Fruit fly (Drosophila melanogaster) whole organism, embryonic: Measurements from ENCODE around the gene spg.

Source experiments
- Atf6 ChIP-seq: fragments of 200-800 bp; sonication (Bioruptor generic); IDR thresholded peaks from 2 replicates; pipeline ENCODE4 v1.3.6; 2022; ENCODE audit warnings: missing biosample characterization, missing genetic modification characterization
- BEAF-32 ChIP-seq: fragments of 200-800 bp; sonication (Bioruptor generic); optimal IDR thresholded peaks from 3 replicates; lab custom pipeline; 2017; ENCODE audit warnings: missing biosample characterization, missing genetic modification characterization, mild to moderate bottlenecking, moderate library complexity, missing genetic modification reagents
- BtbVII ChIP-seq: fragments of 200-800 bp; sonication (Bioruptor generic); optimal IDR thresholded peaks from 3 replicates; lab custom pipeline; 2017; ENCODE audit warnings: missing biosample characterization, mild to moderate bottlenecking, missing genetic modification characterization
- CG10366 ChIP-seq: fragments of 200-800 bp; sonication (Bioruptor generic); IDR thresholded peaks from 2 replicates; pipeline ENCODE4 v1.3.6; 2022; ENCODE audit warnings: missing biosample characterization, missing genetic modification characterization
- CG11247 ChIP-seq: fragments of 200-800 bp; sonication (Bioruptor generic); IDR thresholded peaks from 2 replicates; pipeline ENCODE4 v1.3.6; 2022; ENCODE audit warnings: missing biosample characterization, missing genetic modification characterization
- CG12299 ChIP-seq: fragments of 200-800 bp; sonication (Bioruptor generic); optimal IDR thresholded peaks from 2 replicates; lab custom pipeline; 2018; ENCODE audit warnings: missing biosample characterization, mild to moderate bottlenecking, missing genetic modification characterization
- CG14441 ChIP-seq: fragments of 200-800 bp; sonication (Bioruptor generic); IDR thresholded peaks from 2 replicates; pipeline ENCODE4 v1.3.6; 2022; ENCODE audit warnings: missing biosample characterization, missing genetic modification characterization
- CG14667 ChIP-seq: fragments of 200-800 bp; sonication (Bioruptor generic); IDR thresholded peaks from 2 replicates; pipeline ENCODE4 v1.3.6; 2022; ENCODE audit warnings: missing biosample characterization, missing genetic modification characterization
- CG1832 ChIP-seq: fragments of 200-800 bp; sonication (Bioruptor generic); optimal IDR thresholded peaks from 2 replicates; lab custom pipeline; 2017; ENCODE audit warnings: missing biosample characterization, mild to moderate bottlenecking, missing genetic modification characterization, inconsistent platforms
- CG2875 ChIP-seq: fragments of 200-800 bp; sonication (Bioruptor generic); optimal IDR thresholded peaks from 2 replicates; lab custom pipeline; 2017; ENCODE audit warnings: missing biosample characterization, mild to moderate bottlenecking, missing genetic modification characterization, missing genetic modification reagents
- CG32767 ChIP-seq: fragments of 200-800 bp; sonication (Bioruptor generic); IDR thresholded peaks from 2 replicates; pipeline ENCODE4 v1.3.6; 2022; ENCODE audit warnings: missing biosample characterization, missing genetic modification characterization
- CG3281 ChIP-seq: fragments of 200-800 bp; sonication (Bioruptor generic); optimal IDR thresholded peaks from 3 replicates; lab custom pipeline; 2017; ENCODE audit warnings: missing biosample characterization, mild to moderate bottlenecking, missing genetic modification characterization
- CG4617 ChIP-seq: fragments of 200-800 bp; sonication (Bioruptor generic); optimal IDR thresholded peaks from 3 replicates; lab custom pipeline; 2016; ENCODE audit warnings: missing biosample characterization, missing genetic modification characterization, borderline replicate concordance
- CG4707 ChIP-seq: fragments of 200-800 bp; sonication (Bioruptor generic); optimal IDR thresholded peaks from 2 replicates; lab custom pipeline; 2018; ENCODE audit warnings: missing biosample characterization, mild to moderate bottlenecking, missing genetic modification characterization, moderate library complexity
- CG4730 ChIP-seq: fragments of 200-800 bp; sonication (Bioruptor generic); IDR thresholded peaks from 2 replicates; pipeline ENCODE4 v1.3.6; 2022; ENCODE audit warnings: missing biosample characterization, missing genetic modification characterization
- CG4820 ChIP-seq: fragments of 200-800 bp; sonication (Bioruptor generic); optimal IDR thresholded peaks from 3 replicates; lab custom pipeline; 2016; ENCODE audit warnings: missing biosample characterization, missing genetic modification characterization
- CG7357 ChIP-seq: fragments of 200-800 bp; sonication (Bioruptor generic); IDR thresholded peaks from 3 replicates; pipeline ENCODE4 v1.3.6; 2022; ENCODE audit warnings: missing biosample characterization, missing genetic modification characterization
- CG8290 ChIP-seq, 3 experiments: fragments of 200-800 bp; sonication (Bioruptor generic); optimal IDR thresholded peaks; 2 replicates each; lab custom pipeline; 2016 to 2019; ENCODE audit warnings: missing biosample characterization in 3 of 3, missing genetic modification characterization in 3 of 3, mild to moderate bottlenecking in 2 of 3, moderate library complexity in 1 of 3
- CG9797 ChIP-seq: fragments of 200-800 bp; sonication (Bioruptor generic); optimal IDR thresholded peaks from 3 replicates; lab custom pipeline; 2018; ENCODE audit warnings: missing biosample characterization, mild to moderate bottlenecking, missing genetic modification characterization
- CG9932 ChIP-seq: fragments of 200-800 bp; sonication (Bioruptor generic); IDR thresholded peaks from 2 replicates; pipeline ENCODE4 v1.3.6; 2022; ENCODE audit warnings: missing biosample characterization, missing genetic modification characterization
- CoRest ChIP-seq: fragments of 200-800 bp; sonication (Bioruptor generic); optimal IDR thresholded peaks from 3 replicates; lab custom pipeline; 2018; ENCODE audit warnings: missing biosample characterization, mild to moderate bottlenecking, missing genetic modification characterization, moderate library complexity
- CrebB ChIP-seq: fragments of 200-800 bp; sonication (Bioruptor generic); optimal IDR thresholded peaks from 3 replicates; lab custom pipeline; 2018; ENCODE audit warnings: missing biosample characterization, mild to moderate bottlenecking, missing genetic modification characterization
- Ets65A ChIP-seq: fragments of 200-800 bp; sonication (Bioruptor generic); peaks from one replicate; lab custom pipeline; 2016; ENCODE audit warnings: missing biosample characterization, missing genetic modification characterization
- Gug ChIP-seq: fragments of 200-800 bp; sonication (Bioruptor generic); IDR thresholded peaks from 4 replicates; pipeline ENCODE4 v1.3.6; 2022; ENCODE audit warnings: missing biosample characterization, missing genetic modification characterization
- HLH3B ChIP-seq: fragments of 200-800 bp; sonication (Bioruptor generic); IDR thresholded peaks from 2 replicates; pipeline ENCODE4 v1.3.6; 2022; ENCODE audit warnings: missing biosample characterization, missing genetic modification characterization
- MBD-R2 ChIP-seq: fragments of 200-800 bp; sonication (Bioruptor generic); IDR thresholded peaks from 2 replicates; pipeline ENCODE4 v1.3.6; 2022; ENCODE audit warnings: missing biosample characterization, missing genetic modification characterization
- MTF-1 ChIP-seq: fragments of 200-800 bp; sonication (Bioruptor generic); optimal IDR thresholded peaks from 2 replicates; lab custom pipeline; 2018; ENCODE audit warnings: missing biosample characterization, mild to moderate bottlenecking, missing genetic modification characterization, borderline replicate concordance
- Mrtf ChIP-seq: fragments of 200-800 bp; sonication (Bioruptor generic); IDR thresholded peaks from 3 replicates; pipeline ENCODE4 v1.3.6; 2022; ENCODE audit warnings: missing biosample characterization, missing genetic modification characterization
- Myb ChIP-seq: fragments of 200-800 bp; sonication (Bioruptor generic); optimal IDR thresholded peaks from 2 replicates; lab custom pipeline; 2016; ENCODE audit warnings: missing biosample characterization, missing genetic modification characterization
- Nf-YB ChIP-seq: fragments of 200-800 bp; sonication (Bioruptor generic); optimal IDR thresholded peaks from 3 replicates; lab custom pipeline; 2019; ENCODE audit warnings: missing biosample characterization, mild to moderate bottlenecking, missing genetic modification characterization, moderate library complexity
- Oli ChIP-seq: fragments of 200-800 bp; sonication (Bioruptor generic); optimal IDR thresholded peaks from 2 replicates; lab custom pipeline; 2018; ENCODE audit warnings: missing biosample characterization, mild to moderate bottlenecking, missing genetic modification characterization, moderate library complexity
- Pdp1 ChIP-seq, 2 experiments: fragments of 200-800 bp; sonication (Bioruptor generic); optimal IDR thresholded peaks; 3 replicates each; lab custom pipeline; 2016; ENCODE audit warnings: missing biosample characterization in 2 of 2, missing genetic modification characterization in 2 of 2, mild to moderate bottlenecking in 1 of 2, moderate library complexity in 1 of 2
- Rfx ChIP-seq: fragments of 200-800 bp; sonication (Bioruptor generic); IDR thresholded peaks from 2 replicates; pipeline ENCODE4 v1.3.6; 2022; ENCODE audit warnings: missing biosample characterization, missing genetic modification characterization
- Ssrp ChIP-seq: fragments of 200-800 bp; sonication (Bioruptor generic); optimal IDR thresholded peaks from 2 replicates; lab custom pipeline; 2018; ENCODE audit warnings: missing biosample characterization, mild to moderate bottlenecking, missing genetic modification characterization, moderate library complexity
- bbx ChIP-seq: fragments of 200-800 bp; sonication (Bioruptor generic); IDR thresholded peaks from 2 replicates; pipeline ENCODE4 v1.3.6; 2022; ENCODE audit warnings: missing biosample characterization, missing genetic modification characterization; ENCODE audit not compliant: partially characterized antibody
- bcd ChIP-seq: fragments of 200-800 bp; sonication (Bioruptor generic); optimal IDR thresholded peaks from 2 replicates; lab custom pipeline; 2017; ENCODE audit warnings: missing biosample characterization, mild to moderate bottlenecking, missing genetic modification characterization
- ci ChIP-seq: fragments of 200-800 bp; sonication (Bioruptor generic); IDR thresholded peaks from 3 replicates; pipeline ENCODE4 v1.3.6; 2022; ENCODE audit warnings: missing biosample characterization, missing genetic modification characterization
- dimm ChIP-seq: fragments of 200-800 bp; sonication (Bioruptor generic); IDR thresholded peaks from 2 replicates; pipeline ENCODE4 v1.3.6; 2022; ENCODE audit warnings: missing biosample characterization, missing genetic modification characterization
- dmrt11E ChIP-seq: fragments of 200-800 bp; sonication (Bioruptor generic); optimal IDR thresholded peaks from 3 replicates; lab custom pipeline; 2018; ENCODE audit warnings: missing biosample characterization, mild to moderate bottlenecking, missing genetic modification characterization, moderate library complexity
- mld ChIP-seq: fragments of 200-800 bp; sonication (Bioruptor generic); IDR thresholded peaks from 3 replicates; pipeline ENCODE4 v1.3.6; 2022; ENCODE audit warnings: missing biosample characterization, missing genetic modification characterization; ENCODE audit not compliant: partially characterized antibody
- nau ChIP-seq: fragments of 200-800 bp; sonication (Bioruptor generic); optimal IDR thresholded peaks from 3 replicates; lab custom pipeline; 2017; ENCODE audit warnings: missing biosample characterization, mild to moderate bottlenecking, missing genetic modification characterization, missing genetic modification reagents
- phol ChIP-seq: fragments of 200-800 bp; sonication (Bioruptor generic); optimal IDR thresholded peaks from 3 replicates; lab custom pipeline; 2018; ENCODE audit warnings: missing biosample characterization, mild to moderate bottlenecking, missing genetic modification characterization, moderate library complexity
- ranshi ChIP-seq: fragments of 200-800 bp; sonication (Bioruptor generic); IDR thresholded peaks from 2 replicates; pipeline ENCODE4 v1.3.6; 2022; ENCODE audit warnings: missing biosample characterization, missing genetic modification characterization
- sens ChIP-seq: fragments of 200-800 bp; sonication (Bioruptor generic); peaks from one replicate; lab custom pipeline; 2016; ENCODE audit warnings: missing biosample characterization, missing genetic modification characterization
- twi ChIP-seq: fragments of 200-800 bp; optimal IDR thresholded peaks from 2 replicates; lab custom pipeline; 2019; ENCODE audit warnings: missing biosample characterization, mild to moderate bottlenecking, missing genetic modification characterization, moderate library complexity
- vnd ChIP-seq: fragments of 200-800 bp; sonication (Bioruptor generic); IDR thresholded peaks from 3 replicates; pipeline ENCODE4 v1.3.6; 2022; ENCODE audit warnings: missing biosample characterization, missing genetic modification characterization; ENCODE audit not compliant: partially characterized antibody
- zen ChIP-seq: fragments of 200-800 bp; sonication (Bioruptor generic); optimal IDR thresholded peaks from 3 replicates; lab custom pipeline; 2018; ENCODE audit warnings: missing biosample characterization, mild to moderate bottlenecking, missing genetic modification characterization, moderate library complexity

spg gene

DNA sequence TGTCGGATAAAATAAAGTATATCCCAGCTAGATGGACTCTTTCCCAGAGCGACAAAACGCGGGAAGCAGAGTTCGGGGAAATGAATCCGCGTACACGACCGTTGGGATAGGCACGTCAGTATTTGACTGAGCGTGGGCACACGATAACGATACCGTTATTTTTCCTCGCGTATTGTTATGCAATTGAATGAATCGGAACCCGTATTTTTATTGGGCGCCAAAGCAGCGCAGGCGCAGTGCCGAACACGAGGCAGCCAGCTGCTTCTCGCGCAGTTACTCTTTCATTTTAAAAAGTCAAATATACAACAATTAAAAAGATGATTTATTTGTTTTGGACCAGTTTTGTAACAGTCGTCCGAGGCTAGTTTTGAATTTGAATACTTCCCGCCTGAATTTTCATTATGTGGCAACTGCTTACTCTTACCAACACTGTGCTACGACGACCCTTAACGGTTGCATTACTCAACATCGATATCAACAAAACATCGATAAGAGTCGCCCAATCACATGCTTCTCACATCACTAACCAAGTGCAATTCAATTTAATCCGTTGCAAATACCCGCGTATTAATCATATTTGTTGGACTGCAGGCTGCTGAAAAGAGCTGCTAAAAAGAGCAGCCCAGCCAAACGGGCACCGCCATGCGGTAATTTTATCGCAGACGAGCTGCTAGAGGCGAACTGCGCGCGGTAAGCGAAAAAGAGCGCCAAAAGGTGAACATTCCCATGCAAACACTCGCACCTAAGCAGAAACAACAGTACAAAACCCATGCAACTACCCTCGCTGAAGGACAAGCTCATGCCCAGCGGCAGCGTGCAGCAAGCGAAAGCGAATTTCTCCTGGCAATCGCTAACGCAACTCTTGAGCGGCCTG lies 42.7 kb downstream of the spg start, which contains the start of the genes CG33203 and Doa (continued):
- peak; percentile 12 for TF ChIP-seq CG4820
- TF ChIP-seq Oli (tag; lab: Kevin White, UChicago), result no peak
- TF ChIP-seq sens (GFP tag; lab: Kevin White, UChicago), result peak; percentile 75
- TF ChIP-seq CG4730 (GFP tag; lab: Robert Waterston, UW), result no peak
- TF ChIP-seq twi (tag; lab: Kevin White, UChicago), result no peak
- TF ChIP-seq phol (tag; lab: Kevin White, UChicago), result peak; percentile 53
- no peak for TF ChIP-seq Nf-YB (GFP tag; lab: Kevin White, UChicago)
- TF ChIP-seq CG8290 (GFP tag; optimal IDR thresholded peaks at IDR 0.05; lab: Kevin White, UChicago), result peak; percentile 5
- TF ChIP-seq CG8290 (tag; optimal IDR thresholded peaks at IDR 0.05; lab: Kevin White, UChicago), result peak in 1 of 2 experiments; percentile 79
- TF ChIP-seq CG10366 (GFP tag; lab: Robert Waterston, UW), result peak; percentile 11; the same call in 1 of the 2 replicates
- peak; percentile 86 for TF ChIP-seq CG9932 (GFP tag; lab: Robert Waterston, UW)
- peak; percentile 67 for TF ChIP-seq bcd (GFP tag; lab: Kevin White, UChicago)
- TF ChIP-seq Pdp1 (GFP tag; optimal IDR thresholded peaks at IDR 0.05; lab: Kevin White, UChicago), result peak; percentile 44 to 98
- TF ChIP-seq CG9797 (GFP tag; lab: Kevin White, UChicago), result peak; percentile 38
- no peak for TF ChIP-seq HLH3B (GFP tag; lab: Robert Waterston, UW)
- no peak; the same call in 1 of the 2 replicates for TF ChIP-seq CG11247
- TF ChIP-seq Ets65A (GFP tag; lab: Kevin White, UChicago), result peak; percentile 95
- no peak for TF ChIP-seq nau (GFP tag; lab: Kevin White, UChicago)
- no peak; the same call in 3 of the 4 replicates for TF ChIP-seq Gug (GFP tag; lab: Robert Waterston, UW)
- peak; percentile 80 for TF ChIP-seq vnd (GFP tag; lab: Robert Waterston, UW)
- TF ChIP-seq CG4707 (GFP tag; lab: Kevin White, UChicago), result no peak
- TF ChIP-seq zen, result peak; percentile 63
- TF ChIP-seq CoRest, result peak; percentile 66
- peak; percentile 59 for TF ChIP-seq MBD-R2
- peak; percentile 68 for TF ChIP-seq CG3281 (GFP tag; lab: Kevin White, UChicago)
- TF ChIP-seq BtbVII (GFP tag; lab: Kevin White, UChicago), result no peak
- TF ChIP-seq bbx (GFP tag; lab: Robert Waterston, UW), result peak; percentile 83
- TF ChIP-seq Ssrp (tag; lab: Kevin White, UChicago), result no peak
- peak; percentile 23 for TF ChIP-seq dmrt11E (tag; lab: Kevin White, UChicago)
- 0 out of 2 replicates have a peak, but pooled peaks have one; percentile 26 for TF ChIP-seq Atf6 (GFP tag; lab: Robert Waterston, UW)
- no peak for TF ChIP-seq CG2875 (GFP tag; lab: Kevin White, UChicago)
- TF ChIP-seq CG14441 (GFP tag; lab: Robert Waterston, UW), result peak; percentile 44; the same call in 1 of the 2 replicates
- TF ChIP-seq ci (GFP tag; lab: Robert Waterston, UW), result peak; percentile 51; the same call in 1 of the 3 replicates
- TF ChIP-seq CG32767 (GFP tag; lab: Robert Waterston, UW), result no peak
- no peak for TF ChIP-seq CG7357 (GFP tag; lab: Robert Waterston, UW)
- peak; percentile 95 for TF ChIP-seq BEAF-32 (GFP tag; lab: Kevin White, UChicago)
- TF ChIP-seq CrebB (tag; lab: Kevin White, UChicago), result peak; percentile 15
- TF ChIP-seq Myb (GFP tag; lab: Kevin White, UChicago), result peak; percentile 98
- TF ChIP-seq Mrtf (GFP tag; lab: Robert Waterston, UW), result no peak
- peak; percentile 45; the same call in 1 of the 3 replicates for TF ChIP-seq mld
- no peak for TF ChIP-seq MTF-1 (GFP tag; lab: Kevin White, UChicago)
- no peak for TF ChIP-seq CG14667 (GFP tag; lab: Robert Waterston, UW)
- TF ChIP-seq CG1832 (GFP tag; lab: Kevin White, UChicago), result no peak
- TF ChIP-seq dimm (GFP tag; lab: Robert Waterston, UW), result no peak
- TF ChIP-seq Rfx, result peak; percentile 71
- no peak for TF ChIP-seq CG4617 (GFP tag; lab: Kevin White, UChicago)
- 0 out of 2 replicates have a peak, but pooled peaks have one; percentile 17 for TF ChIP-seq ranshi (GFP tag; lab: Robert Waterston, UW)
- no peak for TF ChIP-seq CG12299 (tag; lab: Kevin White, UChicago)
